Worm (Caenorhabditis elegans) whole organism, L1 larva: ENCODE measurements around the gene W08F4.1.

Experiments
- C34B4.2 ChIP-seq: sonication (generic microtip); optimal IDR thresholded peaks from 2 replicates; lab custom pipeline; 2017; ENCODE audit warnings: mild to moderate bottlenecking, missing genetic modification characterization, missing compliant biosample characterization
- F16B12.6 ChIP-seq: fragments of 150-350 bp; optimal IDR thresholded peaks from 2 replicates; lab custom pipeline; 2014; ENCODE audit warnings: missing biosample characterization, missing genetic modification characterization
- aly-2 ChIP-seq: fragments of 150-350 bp; optimal IDR thresholded peaks from 2 replicates; lab custom pipeline; 2014; ENCODE audit warnings: missing biosample characterization, missing genetic modification characterization
- ceh-63 ChIP-seq: fragments of 200-800 bp; sonication (Bioruptor generic); optimal IDR thresholded peaks from 2 replicates; lab custom pipeline; 2018; ENCODE audit warnings: mild to moderate bottlenecking, missing genetic modification characterization, missing compliant biosample characterization
- ceh-82 ChIP-seq, 3 experiments: fragments of 150-350 bp in 1 of 3; sonication (generic microtip) in 2 of 3; optimal IDR thresholded peaks; 2 replicates each; lab custom pipeline; 2014 to 2017; ENCODE audit warnings: missing biosample characterization in 3 of 3, missing genetic modification characterization in 3 of 3
- ceh-88 ChIP-seq: fragments of 200-800 bp; sonication (Bioruptor generic); IDR thresholded peaks from 2 replicates; pipeline ENCODE4 v1.3.6; 2022; ENCODE audit warnings: missing genetic modification characterization, missing compliant biosample characterization
- ceh-90 ChIP-seq: sonication (generic microtip); optimal IDR thresholded peaks from 2 replicates; lab custom pipeline; 2016; ENCODE audit warnings: missing genetic modification characterization, missing compliant biosample characterization
- ces-1 ChIP-seq: fragments of 150-350 bp; optimal IDR thresholded peaks from 2 replicates; lab custom pipeline; 2014; ENCODE audit warnings: missing biosample characterization, missing genetic modification reagents, missing genetic modification characterization
- dpl-1 ChIP-seq, 3 experiments: fragments of 150-350 bp in 2 of 3; sonication (generic microtip) in 1 of 3; optimal IDR thresholded peaks; 2 replicates each; lab custom pipeline; 2014 to 2017; ENCODE audit warnings: missing biosample characterization in 3 of 3, missing genetic modification characterization in 3 of 3, missing genetic modification reagents in 3 of 3
- elt-2 ChIP-seq: sonication (generic microtip); optimal IDR thresholded peaks from 2 replicates; lab custom pipeline; 2016; ENCODE audit warnings: missing genetic modification characterization, mild to moderate bottlenecking, inconsistent platforms, missing compliant biosample characterization, missing genetic modification reagents
- ets-5 ChIP-seq: fragments of 200-800 bp; sonication (Bioruptor generic); IDR thresholded peaks from 2 replicates; pipeline ENCODE4 v1.3.6; 2022; ENCODE audit warnings: missing genetic modification characterization, missing compliant biosample characterization
- fkh-4 ChIP-seq: sonication (generic microtip); optimal IDR thresholded peaks from 2 replicates; lab custom pipeline; 2016; ENCODE audit warnings: missing compliant biosample characterization, missing genetic modification characterization, borderline replicate concordance
- fkh-8 ChIP-seq: sonication (generic microtip); optimal IDR thresholded peaks from 2 replicates; lab custom pipeline; 2016; ENCODE audit warnings: mild to moderate bottlenecking, missing genetic modification characterization, missing compliant biosample characterization
- fos-1 ChIP-seq: fragments of 150-350 bp; optimal IDR thresholded peaks from 2 replicates; lab custom pipeline; 2014; ENCODE audit warnings: missing biosample characterization, missing genetic modification characterization
- hpl-2 ChIP-seq: fragments of 150-350 bp; optimal IDR thresholded peaks from 2 replicates; lab custom pipeline; 2014; ENCODE audit warnings: missing biosample characterization, missing genetic modification reagents, missing genetic modification characterization
- lin-14 ChIP-seq: fragments of 200-800 bp; sonication (Bioruptor generic); optimal IDR thresholded peaks from 2 replicates; lab custom pipeline; 2018; ENCODE audit warnings: mild to moderate bottlenecking, missing genetic modification characterization, moderate library complexity, missing compliant biosample characterization
- lin-35 ChIP-seq, 2 experiments: fragments of 150-350 bp; optimal IDR thresholded peaks; 2 replicates each; lab custom pipeline; 2014; ENCODE audit warnings: missing biosample characterization in 2 of 2, missing genetic modification characterization in 2 of 2, missing genetic modification reagents in 2 of 2
- lir-3 ChIP-seq: sonication (generic microtip); optimal IDR thresholded peaks from 2 replicates; lab custom pipeline; 2016; ENCODE audit warnings: mild to moderate bottlenecking, missing genetic modification characterization, moderate library complexity, missing compliant biosample characterization; ENCODE audit not compliant: poor library complexity
- mab-9 ChIP-seq: fragments of 200-800 bp; sonication (Bioruptor generic); IDR thresholded peaks from 2 replicates; pipeline ENCODE4 v1.3.6; 2022; ENCODE audit warnings: missing genetic modification reagents, missing genetic modification characterization, missing compliant biosample characterization
- mdl-1 ChIP-seq, 2 experiments: fragments of 150-350 bp; optimal IDR thresholded peaks; 2 replicates each; lab custom pipeline; 2014 to 2017; ENCODE audit warnings: missing biosample characterization in 2 of 2, missing genetic modification characterization in 2 of 2, inconsistent platforms in 1 of 2
- mep-1 ChIP-seq: fragments of 150-350 bp; optimal IDR thresholded peaks from 2 replicates; lab custom pipeline; 2014; ENCODE audit warnings: missing biosample characterization, missing genetic modification characterization
- nhr-20 ChIP-seq: sonication (generic microtip); optimal IDR thresholded peaks from 2 replicates; lab custom pipeline; 2016; ENCODE audit warnings: mild to moderate bottlenecking, missing genetic modification characterization, missing compliant biosample characterization
- nhr-47 ChIP-seq: sonication (generic microtip); optimal IDR thresholded peaks from 2 replicates; lab custom pipeline; 2016; ENCODE audit warnings: mild to moderate bottlenecking, missing genetic modification characterization, moderate library complexity, missing compliant biosample characterization
- nhr-77 ChIP-seq: fragments of 150-350 bp; optimal IDR thresholded peaks from 2 replicates; lab custom pipeline; 2014; ENCODE audit warnings: missing biosample characterization, missing genetic modification characterization
- nhr-84 ChIP-seq: sonication (generic microtip); optimal IDR thresholded peaks from 2 replicates; lab custom pipeline; 2017; ENCODE audit warnings: missing biosample characterization, missing genetic modification characterization
- nhr-90 ChIP-seq: sonication (generic microtip); optimal IDR thresholded peaks from 2 replicates; lab custom pipeline; 2016; ENCODE audit warnings: mild to moderate bottlenecking, missing genetic modification characterization, missing compliant biosample characterization; ENCODE audit not compliant: poor library complexity
- rnt-1 ChIP-seq: sonication (generic microtip); optimal IDR thresholded peaks from 2 replicates; lab custom pipeline; 2016; ENCODE audit warnings: mild to moderate bottlenecking, missing genetic modification characterization, moderate library complexity, missing compliant biosample characterization
- snu-23 ChIP-seq: sonication (generic microtip); optimal IDR thresholded peaks from 2 replicates; lab custom pipeline; 2016; ENCODE audit warnings: missing genetic modification characterization, missing compliant biosample characterization
- sox-4 ChIP-seq: sonication (generic microtip); optimal IDR thresholded peaks from 2 replicates; lab custom pipeline; 2016; ENCODE audit warnings: missing genetic modification characterization, missing compliant biosample characterization
- sptf-1 ChIP-seq: fragments of 150-350 bp; optimal IDR thresholded peaks from 2 replicates; lab custom pipeline; 2014; ENCODE audit warnings: missing biosample characterization, missing genetic modification characterization
- unc-130 ChIP-seq: fragments of 150-350 bp; optimal IDR thresholded peaks from 2 replicates; lab custom pipeline; 2017; ENCODE audit warnings: missing biosample characterization, missing genetic modification characterization, inconsistent platforms
- unc-98 ChIP-seq: fragments of 200-800 bp; sonication (Bioruptor generic); IDR thresholded peaks from 2 replicates; pipeline ENCODE4 v1.3.6; 2022; ENCODE audit warnings: missing genetic modification characterization, missing compliant biosample characterization
- vab-15 ChIP-seq: sonication (generic microtip); optimal IDR thresholded peaks from 2 replicates; lab custom pipeline; 2017; ENCODE audit warnings: missing genotype, mild to moderate bottlenecking, missing genetic modification characterization, missing compliant biosample characterization
- xbp-1 ChIP-seq: sonication (generic microtip); optimal IDR thresholded peaks from 2 replicates; lab custom pipeline; 2016; ENCODE audit warnings: missing genetic modification characterization, missing compliant biosample characterization
- zag-1 ChIP-seq: fragments of 150-350 bp; optimal IDR thresholded peaks from 2 replicates; lab custom pipeline; 2014; ENCODE audit warnings: missing biosample characterization, missing genetic modification characterization
- ztf-11 ChIP-seq, 2 experiments: sonication (generic microtip); optimal IDR thresholded peaks; 2 replicates each; lab custom pipeline; 2016 to 2017; ENCODE audit warnings: missing genetic modification characterization in 2 of 2, missing biosample characterization in 1 of 2, missing compliant biosample characterization in 1 of 2
- ztf-4 ChIP-seq: fragments of 150-350 bp; optimal IDR thresholded peaks from 2 replicates; lab custom pipeline; 2014; ENCODE audit warnings: missing biosample characterization, missing genetic modification characterization

W08F4.1 gene

DNA sequence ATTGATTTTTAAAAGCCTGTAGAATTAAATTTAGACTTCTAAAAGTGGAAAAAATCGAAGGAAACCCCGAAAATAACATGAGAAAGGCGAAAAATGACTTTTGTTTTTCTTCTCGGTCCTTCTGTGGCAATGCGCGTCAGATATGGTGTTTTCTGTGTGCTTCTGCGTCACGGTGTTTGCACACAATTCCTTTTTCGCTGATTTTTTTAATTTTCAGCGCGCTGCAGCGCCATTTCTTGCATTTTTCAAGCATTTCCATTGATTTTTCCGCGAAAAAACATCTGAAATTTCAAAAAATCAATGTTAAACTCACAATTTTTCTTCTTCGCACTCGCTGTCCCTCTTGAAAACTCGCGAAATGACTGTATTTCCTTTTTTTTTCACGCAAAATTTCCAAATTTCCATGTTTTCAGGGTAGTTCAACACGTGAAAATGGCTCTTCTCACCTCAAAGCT, 13.1 kb upstream of the W08F4.1 start, which contains the start of the genes cdc-37 and W08F4.3 (continued):
- no peak for TF ChIP-seq fkh-4 (tag; lab: Kevin White, UChicago)
- no peak for TF ChIP-seq lir-3 (tag; lab: Kevin White, UChicago)
- no peak for TF ChIP-seq ztf-4
- TF ChIP-seq unc-130 (tag; lab: Kevin White, UChicago) = no peak
- TF ChIP-seq nhr-20 (tag; lab: Kevin White, UChicago) = no peak
- peak in 2 of 3 experiments; percentile 44 to 50 for TF ChIP-seq dpl-1 (GFP tag; optimal IDR thresholded peaks at IDR 0.05; lab: Kevin White, UChicago)
- peak; percentile 39 to 48 for TF ChIP-seq lin-35 (GFP tag; optimal IDR thresholded peaks at IDR 0.05; lab: Kevin White, UChicago)

DNA sequence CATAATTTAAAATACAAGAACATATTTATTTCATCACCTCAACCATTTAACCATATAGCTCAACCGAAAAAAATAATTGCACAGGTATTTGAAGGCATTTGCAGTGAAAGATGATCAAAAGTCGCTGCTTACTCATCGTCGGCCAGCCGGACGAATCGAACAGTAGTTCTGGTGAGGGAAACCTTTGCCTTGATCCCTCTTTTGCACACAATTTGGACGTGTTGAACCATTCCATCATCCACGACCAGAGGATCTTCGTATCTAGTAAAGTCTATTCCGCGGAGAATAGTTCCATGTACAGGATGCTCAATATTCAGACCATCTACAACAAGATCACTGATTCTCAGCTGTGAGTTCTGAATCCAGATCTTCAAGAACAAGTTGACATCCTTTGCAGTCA, 11.3 kb upstream of the W08F4.1 start:
- TF ChIP-seq unc-98 (GFP tag; lab: Robert Waterston, UW) = no peak
- no peak for TF ChIP-seq lin-14
- TF ChIP-seq fkh-4 (tag; lab: Kevin White, UChicago) = no peak
- TF ChIP-seq F16B12.6 (tag; lab: Kevin White, UChicago) = no peak
- TF ChIP-seq mdl-1 (tag; optimal IDR thresholded peaks at IDR 0.05; lab: Kevin White, UChicago) = no peak

DNA sequence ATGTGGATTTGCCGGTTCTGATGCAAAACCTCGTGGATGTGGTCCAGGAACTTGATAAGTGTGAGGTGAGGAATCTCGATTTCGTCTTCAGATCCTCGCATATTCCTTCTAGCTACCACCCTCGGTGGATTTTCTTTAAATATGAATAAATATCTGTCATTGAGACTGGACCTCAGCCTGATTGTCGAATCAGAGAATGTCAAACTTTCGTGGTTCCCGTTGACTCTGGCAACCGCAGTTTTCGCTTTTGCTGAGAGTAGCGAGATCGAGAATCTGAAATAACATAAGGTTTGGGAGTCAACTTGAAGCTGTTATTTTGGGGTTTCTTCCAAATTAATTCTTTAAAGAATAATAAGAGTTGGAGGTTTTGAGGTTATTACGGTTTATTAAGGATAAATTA, 10.7 kb upstream of the W08F4.1 start, which contains the start of gene fbxb-14:
Gene fbxb-14, minus strand, starts transcription at position 101 of the 400 bp plus-strand sequence.
- TF ChIP-seq ceh-63 (GFP tag; lab: Kevin White, UChicago) = no peak
- TF ChIP-seq C34B4.2 = no peak
- TF ChIP-seq nhr-90 (tag; lab: Kevin White, UChicago) = no peak
- no peak for TF ChIP-seq sptf-1 (tag; lab: Kevin White, UChicago)
- no peak for TF ChIP-seq ceh-82 (tag; optimal IDR thresholded peaks at IDR 0.05; lab: Kevin White, UChicago)

DNA sequence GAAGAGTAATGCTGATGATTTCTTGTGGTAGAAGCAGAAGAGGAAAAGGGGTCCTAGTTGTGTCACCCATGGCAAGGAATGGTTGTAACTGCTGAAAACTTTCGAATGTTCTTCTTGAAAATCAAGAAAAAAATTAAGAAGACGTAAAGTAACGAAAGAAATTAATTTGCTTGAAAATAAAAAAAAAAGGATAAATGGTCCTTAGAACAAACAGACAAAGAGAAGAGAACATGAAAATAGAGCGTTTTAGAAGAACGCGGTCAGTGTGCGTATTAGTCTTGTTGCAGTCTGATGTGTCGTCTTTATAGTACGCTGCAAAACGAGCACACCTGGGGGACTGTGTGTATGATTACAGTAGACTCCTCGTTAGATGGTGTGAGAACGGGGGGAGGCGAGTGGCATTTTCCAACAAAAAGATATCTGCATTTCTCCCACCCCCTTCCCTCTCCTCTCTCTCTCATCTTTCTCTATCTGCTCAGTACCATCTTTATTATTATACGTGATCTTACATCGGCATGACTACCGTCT, 8.9 kb upstream of the W08F4.1 start, which contains the start of the genes W08F4.12 and W08F4.13:
Gene W08F4.12, minus strand, starts transcription at position 101 of the 528 bp plus-strand sequence.
Gene W08F4.13, plus strand, starts transcription at position 478 of the 528 bp plus-strand sequence.
- TF ChIP-seq lir-3 (tag; lab: Kevin White, UChicago) (no peak), hpl-2 (GFP tag; lab: Kevin White, UChicago) (no peak), C34B4.2 (no peak), ets-5 (GFP tag; lab: Robert Waterston, UW) (no peak), snu-23 (no peak), ces-1 (GFP tag; lab: Kevin White, UChicago) (no peak), xbp-1 (tag; lab: Kevin White, UChicago) (no peak), mab-9 (no peak), aly-2 (tag; lab: Kevin White, UChicago) (no peak), ztf-11 (tag; optimal IDR thresholded peaks at IDR 0.05; lab: Kevin White, UChicago) (no peak), nhr-77 (tag; lab: Kevin White, UChicago) (no peak), fkh-8 (tag; lab: Kevin White, UChicago) (no peak), nhr-47 (tag; lab: Kevin White, UChicago) (no peak), vab-15 (tag; lab: Kevin White, UChicago) (no peak), sox-4 (tag; lab: Kevin White, UChicago) (no peak), ceh-63 (GFP tag; lab: Kevin White, UChicago) (no peak), mep-1 (tag; lab: Kevin White, UChicago) (no peak), lin-35 (GFP tag; optimal IDR thresholded peaks at IDR 0.05; lab: Kevin White, UChicago) (no peak), nhr-84 (no peak)
- TF ChIP-seq, all 84 proteins: peak for 0

DNA sequence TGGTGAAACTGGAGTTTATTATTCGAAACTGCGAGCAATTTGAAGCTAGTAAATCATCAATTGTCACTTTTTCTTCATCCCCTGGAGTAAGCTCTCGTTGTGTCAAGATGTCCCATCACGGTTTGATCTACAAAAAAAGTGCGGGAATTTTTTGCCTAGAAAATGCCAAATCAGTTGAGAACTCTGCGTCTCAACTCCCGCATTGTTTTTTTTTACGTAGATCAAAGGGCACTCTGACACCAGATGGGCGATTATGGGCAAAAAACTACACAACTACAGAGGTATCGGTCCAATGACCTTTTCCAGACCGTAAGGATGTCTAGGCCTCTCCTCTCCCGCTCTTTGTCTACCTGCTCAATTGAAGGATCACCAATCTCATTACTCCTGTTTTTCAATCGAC, 5.8 kb upstream of the W08F4.1 start, which contains the start of gene fbxb-34:
Gene fbxb-34, plus strand, starts transcription at position 301 of the 400 bp plus-strand sequence.
- TF ChIP-seq rnt-1 (tag; lab: Kevin White, UChicago) (no peak), ceh-90 (tag; lab: Kevin White, UChicago) (no peak), hpl-2 (GFP tag; lab: Kevin White, UChicago) (no peak), ceh-88 (GFP tag; lab: Robert Waterston, UW) (no peak), fkh-4 (tag; lab: Kevin White, UChicago) (no peak), elt-2 (tag; lab: Kevin White, UChicago) (no peak), zag-1 (tag; lab: Kevin White, UChicago) (no peak), fos-1 (tag; lab: Kevin White, UChicago) (no peak), xbp-1 (tag; lab: Kevin White, UChicago) (no peak)
- TF ChIP-seq, all 84 proteins: peak for 0
